Worm (Caenorhabditis elegans) whole organism, midembryonic: ENCODE results near the gene fbxc-17.

ENCODE experiments used
- T22C8.4 ChIP-seq: fragments of 200-800 bp; sonication (Bioruptor generic); IDR thresholded peaks from 2 replicates; pipeline ENCODE4 v1.3.6; 2022; ENCODE audit warnings: missing genetic modification characterization, missing compliant biosample characterization
- flt-1 ChIP-seq: fragments of 200-800 bp; sonication (Bioruptor generic); IDR thresholded peaks from 2 replicates; pipeline ENCODE4 v1.3.6; 2022; ENCODE audit warnings: missing genetic modification characterization, missing compliant biosample characterization

ce11 chrII:991300-991699 lies 12.3 kb upstream of the fbxc-17 start, which contains the start of gene fbxc-42:
- TF ChIP-seq T22C8.4 (GFP tag; lab: Robert Waterston, UW) (no peak), flt-1 (GFP tag; lab: Robert Waterston, UW) (no peak)
